Fruit fly (Drosophila melanogaster): ENCODE measurements around the gene RhoGAP102A.

RhoGAP102A gene

DNA sequence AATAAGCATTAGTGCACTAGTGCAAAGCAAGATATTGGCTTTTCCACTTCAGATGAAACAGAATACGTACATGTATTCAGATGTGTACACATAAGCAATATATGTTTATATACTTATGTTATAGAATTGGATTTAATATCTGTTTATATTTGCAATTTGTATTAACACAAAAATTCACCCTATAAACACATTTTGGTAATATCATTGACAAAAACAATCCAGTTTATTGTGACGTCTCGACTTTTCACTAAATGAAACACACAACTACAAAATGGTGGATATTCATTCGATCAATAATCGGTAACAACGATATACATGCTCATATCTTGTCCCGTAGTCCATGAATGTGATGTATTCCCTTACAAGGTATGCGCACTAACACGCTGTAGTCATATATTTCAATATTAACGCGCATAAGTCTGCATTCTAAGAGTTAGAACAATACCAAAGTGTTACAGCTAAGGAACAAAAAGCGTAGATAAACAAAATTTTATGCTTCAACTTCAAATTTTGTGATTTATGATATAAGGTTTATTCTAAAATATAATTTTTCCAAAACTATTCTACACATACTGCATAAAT lies 49.0 kb upstream of the RhoGAP102A start, which contains the start of gene CG31998 (continued):
- peak; percentile 98 for TF ChIP-seq CG17802 (tag; optimal IDR thresholded peaks at IDR 0.05)
- TF ChIP-seq gfzf (GFP tag; optimal IDR thresholded peaks at IDR 0.05), result peak; percentile 18
- no peak for TF ChIP-seq CG10366 (GFP tag; IDR thresholded peaks at IDR 0.05)
- peak; percentile 68 for TF ChIP-seq YL-1 (GFP tag; optimal IDR thresholded peaks at IDR 0.05)
- peak in 1 of 3 experiments; percentile 76 for TF ChIP-seq lola (GFP tag; optimal IDR thresholded peaks at IDR 0.05)
- peak; percentile 88 for TF ChIP-seq pzg (GFP tag; optimal IDR thresholded peaks at IDR 0.05)
- no peak for TF ChIP-seq CG14860 (GFP tag; IDR thresholded peaks at IDR 0.05; ENCODE audit: partially characterized antibody)
- peak; percentile 23 for TF ChIP-seq CG13624 (GFP tag; optimal IDR thresholded peaks at IDR 0.05)
- TF ChIP-seq CG6272 (GFP tag; IDR thresholded peaks at IDR 0.05), result no peak
- no peak for TF ChIP-seq CG17612 (GFP tag; IDR thresholded peaks at IDR 0.05)
- TF ChIP-seq CG30020 (tag; optimal IDR thresholded peaks at IDR 0.05), result peak; percentile 99
- TF ChIP-seq pfk (GFP tag; optimal IDR thresholded peaks at IDR 0.05), result peak; percentile 88
- peak; percentile 36 for TF ChIP-seq CG2116 (GFP tag; optimal IDR thresholded peaks at IDR 0.05)
- peak; percentile 72 for TF ChIP-seq Sry-δ (GFP tag; optimal IDR thresholded peaks at IDR 0.05)
- TF ChIP-seq Neu2 (GFP tag; optimal IDR thresholded peaks at IDR 0.05; ENCODE audit: borderline replicate concordance), result peak; percentile 20
- TF ChIP-seq CG2712 (tag; optimal IDR thresholded peaks at IDR 0.05), result peak; percentile 47
- no peak for TF ChIP-seq Nf-YB (GFP tag; optimal IDR thresholded peaks at IDR 0.05)
- no peak for TF ChIP-seq Xbp1 (GFP tag; optimal IDR thresholded peaks at IDR 0.05)
- TF ChIP-seq mam (GFP tag; optimal IDR thresholded peaks at IDR 0.05), result peak; percentile 20
- TF ChIP-seq CG8089 (GFP tag; optimal IDR thresholded peaks at IDR 0.05), result peak; percentile 40
- peak; percentile 66 for TF ChIP-seq BEAF-32 (GFP tag; optimal IDR thresholded peaks at IDR 0.05)
- no peak for TF ChIP-seq CG16863 (GFP tag; optimal IDR thresholded peaks at IDR 0.05)
- peak; percentile 75 for TF ChIP-seq CG12659 (GFP tag; optimal IDR thresholded peaks at IDR 0.05)
- TF ChIP-seq CG13775 (GFP tag; optimal IDR thresholded peaks at IDR 0.05), result no peak
- TF ChIP-seq NC2α (GFP tag; optimal IDR thresholded peaks at IDR 0.05), result no peak
- TF ChIP-seq ssp (GFP tag; IDR thresholded peaks at IDR 0.05), result peak; percentile 100
- TF ChIP-seq Lhr (GFP tag; optimal IDR thresholded peaks at IDR 0.05), result peak; percentile 49
- TF ChIP-seq phol (tag; optimal IDR thresholded peaks at IDR 0.05), result peak; percentile 95
- TF ChIP-seq zfh2 (GFP tag; optimal IDR thresholded peaks at IDR 0.05), result peak; percentile 19
- peak; percentile 14 for TF ChIP-seq CHES-1-like (GFP tag; optimal IDR thresholded peaks at IDR 0.05)
- TF ChIP-seq Bteb2 (GFP tag; optimal IDR thresholded peaks at IDR 0.05), result no peak
- peak; percentile 8 for TF ChIP-seq pho (GFP tag; optimal IDR thresholded peaks at IDR 0.05)
- TF ChIP-seq CG10274 (GFP tag; optimal IDR thresholded peaks at IDR 0.05), result no peak
- TF ChIP-seq sens (GFP tag), result peak; percentile 68
- no peak for TF ChIP-seq Usf (GFP tag; optimal IDR thresholded peaks at IDR 0.05)
- peak; percentile 79 for TF ChIP-seq CG8290 (GFP tag; optimal IDR thresholded peaks at IDR 0.05)
- TF ChIP-seq CG8290 (tag; optimal IDR thresholded peaks at IDR 0.05), result peak; percentile 47 to 88
- no peak for TF ChIP-seq ftz-f1 (GFP tag; optimal IDR thresholded peaks at IDR 0.05)

DNA sequence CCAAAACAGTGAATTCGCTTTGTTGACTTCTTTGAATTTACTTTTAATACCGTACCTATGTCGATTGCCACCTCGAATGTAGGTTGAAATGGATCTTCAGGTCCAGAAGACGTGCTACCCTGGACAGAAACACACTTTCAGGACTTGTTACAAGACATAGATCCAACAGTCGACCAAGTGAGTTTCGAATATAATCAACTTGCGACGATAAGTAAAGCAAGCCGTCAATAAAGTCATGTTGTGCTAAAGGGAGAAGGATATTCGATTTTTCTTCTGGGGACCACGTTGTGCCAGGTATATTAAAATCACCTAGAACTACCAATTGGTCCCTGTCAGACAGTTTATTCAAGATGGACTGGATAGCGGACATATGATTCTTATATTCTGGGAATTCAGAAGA lies 47.8 kb upstream of the RhoGAP102A start:
- TF ChIP-seq CG1024 (GFP tag; IDR thresholded peaks at IDR 0.05), result peak; percentile 85
- TF ChIP-seq ssp (GFP tag; IDR thresholded peaks at IDR 0.05), result peak; percentile 92
- peak; percentile 74 for TF ChIP-seq CG30020 (tag; optimal IDR thresholded peaks at IDR 0.05)
- peak; percentile 34; the same call in 1 of the 2 replicates for TF ChIP-seq Dref (GFP tag; IDR thresholded peaks at IDR 0.05)
- TF ChIP-seq CG1603 (tag; optimal IDR thresholded peaks at IDR 0.05), result peak; percentile 74
- TF ChIP-seq row (GFP tag; IDR thresholded peaks at IDR 0.05), result peak; percentile 24; the same call in 1 of the 3 replicates
- peak; percentile 64 for TF ChIP-seq CG7357 (GFP tag; IDR thresholded peaks at IDR 0.05)
- peak; percentile 77 for TF ChIP-seq CG17802 (tag; optimal IDR thresholded peaks at IDR 0.05)
